Worm (Caenorhabditis elegans) whole organism, young adult: ENCODE measurements around the gene M02A10.1.

Source experiments
- B0336.3 ChIP-seq: fragments of 200-800 bp; sonication (Bioruptor generic); IDR thresholded peaks from 2 replicates; pipeline ENCODE4 v1.3.6; 2022; ENCODE audit warnings: missing genetic modification characterization, missing compliant biosample characterization
- F23B12.7 ChIP-seq: sonication (generic microtip); optimal IDR thresholded peaks from 2 replicates; lab custom pipeline; 2017; ENCODE audit warnings: missing genetic modification characterization, mild to moderate bottlenecking, missing compliant biosample characterization, antibody characterized with exemption, moderate library complexity; ENCODE audit not compliant: insufficient read depth
- F39B2.1 ChIP-seq: fragments of 200-800 bp; sonication (Bioruptor generic); IDR thresholded peaks from 2 replicates; pipeline ENCODE4 v1.3.6; 2022; ENCODE audit warnings: missing genetic modification reagents, missing genetic modification characterization, missing compliant biosample characterization
- K12H6.12 ChIP-seq: fragments of 200-800 bp; sonication (Bioruptor generic); optimal IDR thresholded peaks from 2 replicates; lab custom pipeline; 2018; ENCODE audit warnings: mild to moderate bottlenecking, missing genetic modification characterization, missing compliant biosample characterization
- T07F8.4 ChIP-seq: sonication (generic microtip); optimal IDR thresholded peaks from 2 replicates; lab custom pipeline; 2016; ENCODE audit warnings: mild to moderate bottlenecking, missing genetic modification characterization, moderate library complexity, missing compliant biosample characterization
- Y53G8AR.9 ChIP-seq: fragments of 200-800 bp; sonication (Bioruptor generic); conservative IDR thresholded peaks from 2 replicates; pipeline ENCODE4 v1.3.6; 2022; ENCODE audit warnings: missing genetic modification reagents, missing genetic modification characterization, missing compliant biosample characterization
- Y67H2A.10 ChIP-seq: fragments of 200-800 bp; sonication (Bioruptor generic); conservative IDR thresholded peaks from 2 replicates; pipeline ENCODE4 v1.3.6; 2022; ENCODE audit warnings: missing genetic modification reagents, missing genetic modification characterization, missing compliant biosample characterization
- atf-7 ChIP-seq: sonication (generic microtip); optimal IDR thresholded peaks from 2 replicates; lab custom pipeline; 2017; ENCODE audit warnings: mild to moderate bottlenecking, missing genetic modification characterization, missing compliant biosample characterization
- attf-5 ChIP-seq: fragments of 200-800 bp; sonication (Bioruptor generic); optimal IDR thresholded peaks from 2 replicates; lab custom pipeline; 2018; ENCODE audit warnings: mild to moderate bottlenecking, missing genetic modification characterization, missing compliant biosample characterization
- ceh-100 ChIP-seq: fragments of 200-800 bp; sonication (Bioruptor generic); IDR thresholded peaks from 2 replicates; pipeline ENCODE4 v1.3.6; 2022; ENCODE audit warnings: missing genetic modification reagents, missing genetic modification characterization, missing compliant biosample characterization
- ceh-40 ChIP-seq: fragments of 200-800 bp; sonication (Bioruptor generic); IDR thresholded peaks from 2 replicates; pipeline ENCODE4 v1.3.6; 2022; ENCODE audit warnings: missing genetic modification characterization, missing compliant biosample characterization
- ceh-58 ChIP-seq: fragments of 200-800 bp; sonication (Bioruptor generic); IDR thresholded peaks from 2 replicates; pipeline ENCODE4 v1.3.6; 2022; ENCODE audit warnings: missing genetic modification characterization, missing compliant biosample characterization
- dpff-1 ChIP-seq: sonication (generic microtip); optimal IDR thresholded peaks from 2 replicates; lab custom pipeline; 2017; ENCODE audit warnings: mild to moderate bottlenecking, missing genetic modification characterization, missing compliant biosample characterization
- fkh-3 ChIP-seq: sonication (generic microtip); optimal IDR thresholded peaks from 2 replicates; lab custom pipeline; 2016; ENCODE audit warnings: mild to moderate bottlenecking, missing genetic modification characterization, missing compliant biosample characterization
- hlh-12 ChIP-seq: sonication (generic microtip); optimal IDR thresholded peaks from 2 replicates; lab custom pipeline; 2016; ENCODE audit warnings: missing genetic modification characterization, missing compliant biosample characterization
- lin-54 ChIP-seq: fragments of 200-800 bp; sonication (Bioruptor generic); optimal IDR thresholded peaks from 2 replicates; lab custom pipeline; 2018; ENCODE audit warnings: mild to moderate bottlenecking, missing genetic modification characterization, missing compliant biosample characterization
- rpc-1 ChIP-seq, 2 experiments: fragments of 150-350 bp in 1 of 2; sonication (generic microtip) in 1 of 2; optimal IDR thresholded peaks; 2 replicates each; lab custom pipeline; 2014 to 2018; ENCODE audit warnings: missing biosample characterization in 1 of 2, missing genetic modification characterization in 1 of 2, missing genetic modification reagents in 1 of 2, missing genotype in 1 of 2
- tbx-9 ChIP-seq: sonication (generic microtip); optimal IDR thresholded peaks from 2 replicates; lab custom pipeline; 2016; ENCODE audit warnings: borderline replicate concordance, missing genetic modification characterization, inconsistent platforms, missing compliant biosample characterization
- xnd-1 ChIP-seq: sonication (generic microtip); optimal IDR thresholded peaks from 2 replicates; lab custom pipeline; 2016; ENCODE audit warnings: missing genotype, missing genetic modification reagents, missing genetic modification characterization, missing compliant biosample characterization
- zfh-2 ChIP-seq: fragments of 200-800 bp; sonication (Bioruptor generic); conservative IDR thresholded peaks from 2 replicates; pipeline ENCODE4 v1.3.6; 2022; ENCODE audit warnings: missing genetic modification reagents, missing genetic modification characterization, missing compliant biosample characterization
- ztf-25 ChIP-seq: fragments of 200-800 bp; sonication (Bioruptor generic); IDR thresholded peaks from 2 replicates; pipeline ENCODE4 v1.3.6; 2022; ENCODE audit warnings: missing genetic modification reagents, missing genetic modification characterization, missing compliant biosample characterization

Gene M02A10.1

ce11 chrX:736989-737388 lies 30.4 kb downstream of the M02A10.1 start:
- TF ChIP-seq B0336.3 (GFP tag; lab: Robert Waterston, UW) (no peak), atf-7 (tag; lab: Kevin White, UChicago) (no peak), lin-54 (GFP tag; lab: Kevin White, UChicago) (no peak), F23B12.7 (tag; lab: Kevin White, UChicago) (no peak), hlh-12 (tag; lab: Kevin White, UChicago) (no peak), T07F8.4 (tag; lab: Kevin White, UChicago) (no peak), ceh-40 (GFP tag; lab: Robert Waterston, UW) (no peak), dpff-1 (tag; lab: Kevin White, UChicago) (no peak), zfh-2 (GFP tag; lab: Robert Waterston, UW) (no peak), K12H6.12 (no peak), tbx-9 (tag; lab: Kevin White, UChicago) (no peak), ztf-25 (GFP tag; lab: Robert Waterston, UW) (no peak), xnd-1 (tag; lab: Kevin White, UChicago) (no peak), F39B2.1 (GFP tag; lab: Robert Waterston, UW) (no peak), fkh-3 (tag; lab: Kevin White, UChicago) (no peak), ceh-100 (GFP tag; lab: Robert Waterston, UW) (no peak), attf-5 (no peak), rpc-1 (optimal IDR thresholded peaks at IDR 0.05; lab: Kevin White, UChicago) (no peak), rpc-1 (tag; optimal IDR thresholded peaks at IDR 0.05; lab: Kevin White, UChicago) (no peak)

ce11 chrX:748319-748718 lies 41.7 kb downstream of the M02A10.1 start:
- TF ChIP-seq Y53G8AR.9 (GFP tag; lab: Robert Waterston, UW): no peak
- no peak for TF ChIP-seq Y67H2A.10 (GFP tag; lab: Robert Waterston, UW)
- TF ChIP-seq ceh-58 (GFP tag; lab: Robert Waterston, UW): no peak
- TF ChIP-seq, all 124 proteins: peak for 0
